Worm (Caenorhabditis elegans) whole organism, L4 larva: ENCODE data around the gene ZC190.4.

Experiments
- F10B5.3 ChIP-seq: sonication (generic microtip); optimal IDR thresholded peaks from 2 replicates; lab custom pipeline; 2016; ENCODE audit warnings: mild to moderate bottlenecking, missing genetic modification characterization, missing compliant biosample characterization
- F26F4.8 ChIP-seq: fragments of 200-800 bp; sonication (Bioruptor generic); conservative IDR thresholded peaks from 2 replicates; pipeline ENCODE4 v1.3.6; 2022; ENCODE audit warnings: missing genetic modification characterization, missing compliant biosample characterization
- F49E8.2 ChIP-seq: sonication (generic microtip); optimal IDR thresholded peaks from 2 replicates; lab custom pipeline; 2016; ENCODE audit warnings: missing compliant biosample characterization, mild to moderate bottlenecking, missing genetic modification characterization, borderline replicate concordance
- Y48G9A.11 ChIP-seq: fragments of 200-800 bp; sonication (Bioruptor generic); IDR thresholded peaks from 2 replicates; pipeline ENCODE4 v1.3.6; 2022; ENCODE audit warnings: missing genetic modification reagents, missing genetic modification characterization, missing compliant biosample characterization
- Y5F2A.4 ChIP-seq: fragments of 200-800 bp; sonication (Bioruptor generic); optimal IDR thresholded peaks from 2 replicates; lab custom pipeline; 2018; ENCODE audit warnings: mild to moderate bottlenecking, missing genetic modification characterization, missing compliant biosample characterization
- ZK337.2 ChIP-seq: fragments of 200-800 bp; sonication (Bioruptor generic); IDR thresholded peaks from 2 replicates; pipeline ENCODE4 v1.3.6; 2022; ENCODE audit warnings: missing genetic modification reagents, missing genetic modification characterization, missing compliant biosample characterization
- ZK546.5 ChIP-seq, 2 experiments: sonication (generic microtip); optimal IDR thresholded peaks; 2 replicates each; lab custom pipeline; 2017; ENCODE audit warnings: missing biosample characterization in 2 of 2, missing genetic modification characterization in 2 of 2
- ama-1 ChIP-seq: fragments of 150-350 bp; optimal IDR thresholded peaks from 2 replicates; lab custom pipeline; 2014; ENCODE audit warnings: inconsistent platforms, mixed read lengths
- attf-4 ChIP-seq: sonication (generic microtip); optimal IDR thresholded peaks from 3 replicates; lab custom pipeline; 2017; ENCODE audit warnings: missing biosample characterization, missing genetic modification characterization
- ceh-20 ChIP-seq: fragments of 200-800 bp; sonication (Bioruptor generic); IDR thresholded peaks from 2 replicates; pipeline ENCODE4 v1.3.6; 2022; ENCODE audit warnings: missing genetic modification reagents, missing genetic modification characterization, missing compliant biosample characterization
- ceh-32 ChIP-seq: sonication (generic microtip); optimal IDR thresholded peaks from 2 replicates; lab custom pipeline; 2016; ENCODE audit warnings: mild to moderate bottlenecking, missing genetic modification characterization, missing compliant biosample characterization; ENCODE audit not compliant: poor library complexity
- ceh-44 ChIP-seq: fragments of 200-800 bp; sonication (Bioruptor generic); IDR thresholded peaks from 2 replicates; pipeline ENCODE4 v1.3.6; 2022; ENCODE audit warnings: missing genetic modification reagents, missing genetic modification characterization, missing compliant biosample characterization
- ces-1 ChIP-seq: fragments of 150-350 bp; sonication (generic microtip); optimal IDR thresholded peaks from 4 replicates; lab custom pipeline; 2014; ENCODE audit warnings: missing biosample characterization, missing genetic modification reagents, missing genetic modification characterization
- cey-2 ChIP-seq: sonication (generic microtip); optimal IDR thresholded peaks from 3 replicates; lab custom pipeline; 2017; ENCODE audit warnings: missing genetic modification characterization, mild to moderate bottlenecking, missing compliant biosample characterization, antibody characterized with exemption, borderline replicate concordance; ENCODE audit not compliant: insufficient read depth
- daf-12 ChIP-seq: fragments of 150-350 bp; optimal IDR thresholded peaks from 2 replicates; lab custom pipeline; 2014; ENCODE audit warnings: missing biosample characterization, missing genetic modification reagents, missing genetic modification characterization
- daf-16 ChIP-seq, 3 experiments: sonication (generic microtip); optimal IDR thresholded peaks; 2 replicates each; lab custom pipeline; 2016 to 2017; ENCODE audit warnings: missing genetic modification characterization in 3 of 3, missing genetic modification reagents in 3 of 3, mild to moderate bottlenecking in 2 of 3, missing compliant biosample characterization in 2 of 3, missing biosample characterization in 1 of 3, moderate library complexity in 1 of 3
- daf-19 ChIP-seq: fragments of 200-800 bp; sonication (Bioruptor generic); conservative IDR thresholded peaks from 2 replicates; pipeline ENCODE4 v1.3.6; 2022; ENCODE audit warnings: missing genetic modification characterization, missing compliant biosample characterization
- dmd-9 ChIP-seq: fragments of 200-800 bp; sonication (Bioruptor generic); IDR thresholded peaks from 2 replicates; pipeline ENCODE4 v1.3.6; 2022; ENCODE audit warnings: missing genetic modification reagents, missing genetic modification characterization, missing compliant biosample characterization
- dve-1 ChIP-seq: sonication (generic microtip); optimal IDR thresholded peaks from 2 replicates; lab custom pipeline; 2017; ENCODE audit warnings: antibody characterized with exemption, mild to moderate bottlenecking, missing genetic modification characterization, missing compliant biosample characterization; ENCODE audit not compliant: insufficient read depth
- egl-27 ChIP-seq: sonication (generic microtip); optimal IDR thresholded peaks from 3 replicates; lab custom pipeline; 2017; ENCODE audit warnings: missing biosample characterization, missing genetic modification reagents, missing genetic modification characterization
- hlh-11 ChIP-seq: fragments of 200-800 bp; sonication (Bioruptor generic); optimal IDR thresholded peaks from 2 replicates; lab custom pipeline; 2018; ENCODE audit warnings: mild to moderate bottlenecking, missing genetic modification characterization, missing compliant biosample characterization
- hlh-30 ChIP-seq: sonication (generic microtip); optimal IDR thresholded peaks from 2 replicates; lab custom pipeline; 2017; ENCODE audit warnings: antibody characterized with exemption, mild to moderate bottlenecking, missing genetic modification characterization, missing compliant biosample characterization; ENCODE audit not compliant: insufficient read depth
- lin-1 ChIP-seq: fragments of 200-800 bp; sonication (Bioruptor generic); IDR thresholded peaks from 2 replicates; pipeline ENCODE4 v1.3.6; 2022; ENCODE audit warnings: missing genetic modification reagents, missing genetic modification characterization, missing compliant biosample characterization
- lsy-2 ChIP-seq, 2 experiments: fragments of 150-350 bp in 1 of 2; sonication (generic microtip) in 1 of 2; optimal IDR thresholded peaks; 2 replicates each; lab custom pipeline; 2014 to 2017; ENCODE audit warnings: missing biosample characterization in 2 of 2, missing genetic modification characterization in 2 of 2
- madf-5 ChIP-seq, 2 experiments: fragments of 200-800 bp; sonication (Bioruptor generic); IDR thresholded peaks; 2 replicates each; pipeline ENCODE4 v1.3.6; 2022; ENCODE audit warnings: missing compliant biosample characterization in 2 of 2, missing genetic modification characterization in 2 of 2
- mdl-1 ChIP-seq, 2 experiments: fragments of 150-350 bp in 1 of 2; sonication (generic microtip) in 1 of 2; optimal IDR thresholded peaks; 2 replicates each; lab custom pipeline; 2014 to 2017; ENCODE audit warnings: missing biosample characterization in 2 of 2, missing genetic modification characterization in 2 of 2
- mdt-29 ChIP-seq: fragments of 200-800 bp; sonication (Bioruptor generic); IDR thresholded peaks from 2 replicates; pipeline ENCODE4 v1.3.6; 2022; ENCODE audit warnings: missing genetic modification reagents, missing genetic modification characterization, missing compliant biosample characterization
- mep-1 ChIP-seq: fragments of 150-350 bp; sonication (generic microtip); optimal IDR thresholded peaks from 3 replicates; lab custom pipeline; 2014; ENCODE audit warnings: missing biosample characterization, missing genetic modification characterization
- mes-2 ChIP-seq: sonication (generic microtip); optimal IDR thresholded peaks from 2 replicates; lab custom pipeline; 2016; ENCODE audit warnings: missing genotype, mild to moderate bottlenecking, missing genetic modification characterization, missing compliant biosample characterization; ENCODE audit not compliant: poor library complexity, severe bottlenecking
- nhr-11 ChIP-seq: fragments of 150-350 bp; optimal IDR thresholded peaks from 2 replicates; lab custom pipeline; 2014; ENCODE audit warnings: missing biosample characterization, missing genetic modification characterization
- nhr-237 ChIP-seq: sonication (generic microtip); optimal IDR thresholded peaks from 2 replicates; lab custom pipeline; 2017; ENCODE audit warnings: missing biosample characterization, missing genetic modification characterization
- nhr-25 ChIP-seq: sonication (generic microtip); optimal IDR thresholded peaks from 2 replicates; lab custom pipeline; 2017; ENCODE audit warnings: missing genetic modification characterization, mild to moderate bottlenecking, missing compliant biosample characterization, antibody characterized with exemption, moderate library complexity, borderline replicate concordance; ENCODE audit not compliant: insufficient read depth
- nhr-28 ChIP-seq: fragments of 150-350 bp; optimal IDR thresholded peaks from 2 replicates; lab custom pipeline; 2014; ENCODE audit warnings: missing biosample characterization, missing genetic modification characterization
- nhr-48 ChIP-seq: sonication (generic microtip); optimal IDR thresholded peaks from 2 replicates; lab custom pipeline; 2016; ENCODE audit warnings: mild to moderate bottlenecking, missing genetic modification characterization, missing compliant biosample characterization
- pha-4 ChIP-seq, 2 experiments: fragments of 150-350 bp in 1 of 2; fragments of 200-800 bp in 1 of 2; sonication (Bioruptor generic) in 1 of 2; IDR thresholded peaks in 1 of 2; optimal IDR thresholded peaks in 1 of 2; 2 replicates each; pipeline versions ENCODE4 v1.3.6 to Lab custom; 2014 to 2022; ENCODE audit warnings: missing genetic modification characterization in 2 of 2, missing genetic modification reagents in 2 of 2, missing biosample characterization in 1 of 2, missing compliant biosample characterization in 1 of 2
- php-3 ChIP-seq: fragments of 200-800 bp; sonication (Bioruptor generic); IDR thresholded peaks from 2 replicates; pipeline ENCODE4 v1.3.6; 2022; ENCODE audit warnings: missing genetic modification reagents, missing genetic modification characterization, missing compliant biosample characterization
- sdz-12 ChIP-seq: fragments of 200-800 bp; sonication (Bioruptor generic); optimal IDR thresholded peaks from 2 replicates; lab custom pipeline; 2018; ENCODE audit warnings: mild to moderate bottlenecking, missing genetic modification characterization, missing compliant biosample characterization
- snpc-1.2 ChIP-seq: fragments of 200-800 bp; sonication (Bioruptor generic); IDR thresholded peaks from 2 replicates; pipeline ENCODE4 v1.3.6; 2022; ENCODE audit warnings: missing genetic modification reagents, missing genetic modification characterization, missing compliant biosample characterization
- spr-3 ChIP-seq: fragments of 200-800 bp; sonication (Bioruptor generic); optimal IDR thresholded peaks from 2 replicates; lab custom pipeline; 2018; ENCODE audit warnings: mild to moderate bottlenecking, missing genetic modification characterization, missing compliant biosample characterization
- unc-62 ChIP-seq, 3 experiments: fragments of 150-350 bp in 1 of 3; sonication (generic microtip); optimal IDR thresholded peaks in 2 of 3; peaks in 1 of 3; 1 replicate in 1 of 3; 2 replicates in 2 of 3; lab custom pipeline; 2014 to 2017; ENCODE audit warnings: missing biosample characterization in 3 of 3, missing genetic modification characterization in 3 of 3, missing genetic modification reagents in 3 of 3, missing genotype in 1 of 3
- vab-7 ChIP-seq: fragments of 200-800 bp; sonication (Bioruptor generic); IDR thresholded peaks from 2 replicates; pipeline ENCODE4 v1.3.6; 2022; ENCODE audit warnings: missing genetic modification reagents, missing genetic modification characterization, missing compliant biosample characterization
- zfp-3 ChIP-seq: fragments of 200-800 bp; sonication (Bioruptor generic); conservative IDR thresholded peaks from 2 replicates; pipeline ENCODE4 v1.3.6; 2022; ENCODE audit warnings: missing genetic modification reagents, missing genetic modification characterization, missing compliant biosample characterization
- zip-2 ChIP-seq: fragments of 150-350 bp; optimal IDR thresholded peaks from 2 replicates; lab custom pipeline; 2014; ENCODE audit warnings: missing biosample characterization, missing genetic modification characterization
- ztf-7 ChIP-seq: fragments of 150-350 bp; optimal IDR thresholded peaks from 2 replicates; lab custom pipeline; 2014; ENCODE audit warnings: missing biosample characterization, missing genetic modification characterization

Gene ZC190.4

DNA sequence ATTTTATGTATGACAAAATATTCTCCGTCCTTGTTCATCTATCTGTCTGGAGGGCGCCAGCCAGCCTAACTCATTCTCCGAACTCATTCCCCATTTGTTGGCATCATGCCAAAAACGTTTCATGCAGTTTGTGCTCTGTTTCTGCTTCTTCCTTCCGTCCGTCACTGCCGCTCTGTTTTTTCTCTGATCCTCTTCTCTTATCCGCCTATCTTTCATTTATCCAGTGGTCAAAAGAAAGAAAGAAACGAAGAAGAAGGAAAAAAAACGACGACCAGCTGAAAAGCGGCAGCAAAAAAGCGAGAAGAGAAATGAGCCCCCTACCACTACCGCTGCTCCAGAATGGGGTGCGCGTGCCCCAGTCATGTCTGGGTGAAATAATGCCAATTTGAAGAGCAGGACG lies 2.8 kb upstream of the ZC190.4 start (continued):
- TF ChIP-seq ZK337.2 (GFP tag; lab: Robert Waterston, UW) = no peak
- no peak for TF ChIP-seq cey-2
- TF ChIP-seq daf-19 (GFP tag; lab: Robert Waterston, UW) = no peak
- TF ChIP-seq zfp-3 (GFP tag; lab: Robert Waterston, UW) = no peak
- no peak for TF ChIP-seq nhr-25 (tag; lab: Kevin White, UChicago)
- peak; percentile 17 for TF ChIP-seq mep-1 (tag; lab: Kevin White, UChicago)
- TF ChIP-seq vab-7 (GFP tag; lab: Robert Waterston, UW) = no peak
- no peak for TF ChIP-seq F26F4.8 (GFP tag; lab: Robert Waterston, UW)
- no peak for TF ChIP-seq Y5F2A.4
- no peak for TF ChIP-seq nhr-11 (tag; lab: Kevin White, UChicago)

DNA sequence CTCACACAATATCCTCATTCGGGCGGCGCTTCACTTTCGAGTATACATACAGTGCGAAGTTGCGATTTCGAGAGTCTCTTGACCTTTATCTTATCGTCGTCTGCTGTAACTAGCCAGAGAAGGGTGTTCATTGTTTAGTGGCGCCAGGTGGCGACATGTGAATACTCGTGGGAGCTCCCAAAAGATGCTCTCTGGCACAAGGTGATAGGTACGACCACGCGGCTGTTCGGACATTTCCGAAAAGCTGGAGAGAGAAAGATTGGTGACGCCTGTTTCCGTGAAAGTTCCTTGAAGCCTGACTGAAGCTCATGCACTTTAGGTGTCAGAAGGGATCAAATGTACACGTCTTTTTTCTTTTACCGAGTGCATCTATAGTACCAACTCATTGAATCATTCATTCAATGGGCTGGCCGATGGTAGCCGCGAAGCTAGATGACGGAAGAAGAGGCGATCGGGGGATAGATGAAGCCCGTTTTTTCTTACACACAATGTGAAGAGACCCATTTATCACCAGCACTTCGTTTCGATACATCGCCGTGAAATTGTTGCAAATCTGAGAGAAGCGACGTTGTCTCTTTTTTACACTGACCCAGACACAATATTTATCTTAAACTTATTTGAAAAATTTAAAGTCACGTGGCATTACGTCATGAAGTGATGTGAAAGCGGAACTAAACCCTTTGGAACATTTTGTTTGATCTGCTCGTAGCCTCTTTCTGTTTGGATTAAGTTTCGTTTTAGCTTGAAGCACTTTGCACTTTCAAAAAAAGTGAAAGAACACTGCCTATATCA lies 1.6 kb downstream of the ZC190.4 start:
- TF ChIP-seq nhr-48 (tag; lab: Kevin White, UChicago) (no peak), ztf-7 (no peak), spr-3 (GFP tag; lab: Kevin White, UChicago) (no peak), ceh-32 (tag; lab: Kevin White, UChicago) (no peak), mes-2 (tag; lab: Kevin White, UChicago) (no peak), egl-27 (no peak), ama-1 (no peak), hlh-30 (tag; lab: Kevin White, UChicago) (peak; percentile 34), nhr-237 (no peak), pha-4 (GFP tag; IDR thresholded peaks at IDR 0.05; lab: Robert Waterston, UW) (no peak), pha-4 (tag; optimal IDR thresholded peaks at IDR 0.05; lab: Kevin White, UChicago) (no peak), daf-12 (tag; lab: Kevin White, UChicago) (no peak), ces-1 (GFP tag; lab: Kevin White, UChicago) (no peak), ceh-44 (GFP tag; lab: Robert Waterston, UW) (no peak), lin-1 (GFP tag; lab: Robert Waterston, UW) (no peak), madf-5 (GFP tag; IDR thresholded peaks at IDR 0.05; lab: Robert Waterston, UW) (no peak), zip-2 (tag; lab: Kevin White, UChicago) (no peak), ZK546.5 (tag; optimal IDR thresholded peaks at IDR 0.05; lab: Kevin White, UChicago) (no peak), php-3 (no peak), dve-1 (tag; lab: Kevin White, UChicago) (no peak), mdl-1 (tag; optimal IDR thresholded peaks at IDR 0.05; lab: Kevin White, UChicago) (no peak), daf-16 (GFP tag; optimal IDR thresholded peaks at IDR 0.05; lab: Kevin White, UChicago) (peak in 1 of 2 experiments; percentile 39), daf-16 (tag; optimal IDR thresholded peaks at IDR 0.05; lab: Kevin White, UChicago) (no peak), mdt-29 (GFP tag; lab: Robert Waterston, UW) (no peak), cey-2 (no peak), Y48G9A.11 (GFP tag; lab: Robert Waterston, UW) (no peak), unc-62 (GFP tag; optimal IDR thresholded peaks at IDR 0.05 in 1 of 2; lab: Kevin White, UChicago) (peak in 1 of 2 experiments; percentile 67), unc-62 (tag; optimal IDR thresholded peaks at IDR 0.05; lab: Kevin White, UChicago) (no peak), nhr-28 (tag; lab: Kevin White, UChicago) (no peak), ZK337.2 (GFP tag; lab: Robert Waterston, UW) (no peak), F10B5.3 (tag; lab: Kevin White, UChicago) (no peak), nhr-11 (tag; lab: Kevin White, UChicago) (peak; percentile 10), lsy-2 (tag; optimal IDR thresholded peaks at IDR 0.05; lab: Kevin White, UChicago) (no peak), sdz-12 (no peak), F49E8.2 (no peak), hlh-11 (tag; lab: Kevin White, UChicago) (peak; percentile 38), ceh-20 (GFP tag; lab: Robert Waterston, UW) (no peak), snpc-1.2 (no peak), dmd-9 (GFP tag; lab: Robert Waterston, UW) (no peak), attf-4 (tag; lab: Kevin White, UChicago) (no peak)
